Worm (Caenorhabditis elegans): ENCODE results near the gene F40G12.9.

Gene F40G12.9

DNA sequence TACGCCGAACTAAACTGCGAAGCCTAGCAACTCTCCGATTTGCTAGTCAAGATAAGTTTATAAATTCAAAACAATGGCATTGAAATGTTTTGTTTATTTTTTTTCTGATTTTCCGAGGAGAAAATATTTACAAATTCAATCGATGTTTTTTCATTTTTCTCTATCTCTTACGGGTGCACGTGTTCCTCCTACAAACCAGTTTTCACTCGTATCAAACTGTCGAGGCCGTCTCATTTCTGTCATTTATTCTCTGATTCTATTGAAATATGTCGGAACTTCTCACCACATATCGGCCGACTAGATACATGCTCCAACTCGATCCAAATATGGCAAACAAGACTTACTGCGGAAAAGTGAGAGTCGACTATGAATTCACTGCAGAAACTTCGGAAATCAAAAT is 49.0 kb downstream of the F40G12.9 start, which contains the start of gene F47B8.8 (continued):
- TF ChIP-seq mab-9 (GFP tag; IDR thresholded peaks at IDR 0.05): no peak
- no peak for TF ChIP-seq dpl-1 (GFP tag; optimal IDR thresholded peaks at IDR 0.05)
- no peak for TF ChIP-seq ceh-8 (GFP tag; optimal IDR thresholded peaks at IDR 0.05)
- no peak for TF ChIP-seq swsn-7 (tag; optimal IDR thresholded peaks at IDR 0.05)
- TF ChIP-seq nhr-20 (tag; optimal IDR thresholded peaks at IDR 0.05): no peak
- TF ChIP-seq fos-1 (tag; optimal IDR thresholded peaks at IDR 0.05): no peak
- no peak for TF ChIP-seq xbp-1 (tag; optimal IDR thresholded peaks at IDR 0.05)
- no peak for TF ChIP-seq mef-2 (tag; optimal IDR thresholded peaks at IDR 0.05)

Data from whole organism, L1 larva.